Worm (Caenorhabditis elegans) whole organism, mixed stage, embryonic: ENCODE data around the gene vha-6.
A peak's percentile ranks its signal among the peaks of the same experiment; 100 is the strongest.

Experiments
- M03D4.4 ChIP-seq: sonication (generic microtip); optimal IDR thresholded peaks from 2 replicates; lab custom pipeline; 2017; ENCODE audit warnings: mild to moderate bottlenecking, missing genetic modification characterization, missing compliant biosample characterization
- bed-3 ChIP-seq: fragments of 200-800 bp; sonication (Bioruptor generic); optimal IDR thresholded peaks from 3 replicates; lab custom pipeline; 2018; ENCODE audit warnings: mild to moderate bottlenecking, missing genetic modification characterization, moderate library complexity, missing compliant biosample characterization
- blmp-1 ChIP-seq: fragments of 150-350 bp; optimal IDR thresholded peaks from 2 replicates; lab custom pipeline; 2014; ENCODE audit warnings: missing biosample characterization, missing genetic modification characterization
- ceh-39 ChIP-seq: fragments of 150-350 bp; optimal IDR thresholded peaks from 2 replicates; lab custom pipeline; 2014; ENCODE audit warnings: missing biosample characterization, missing genetic modification characterization
- ceh-43 ChIP-seq: fragments of 200-800 bp; sonication (Bioruptor generic); optimal IDR thresholded peaks from 2 replicates; lab custom pipeline; 2018; ENCODE audit warnings: mild to moderate bottlenecking, missing genetic modification characterization, moderate library complexity, missing compliant biosample characterization
- ceh-83 ChIP-seq: fragments of 200-800 bp; sonication (Bioruptor generic); optimal IDR thresholded peaks from 2 replicates; lab custom pipeline; 2018; ENCODE audit warnings: mild to moderate bottlenecking, missing genetic modification characterization, missing compliant biosample characterization
- ces-1 ChIP-seq: fragments of 150-350 bp; optimal IDR thresholded peaks from 2 replicates; lab custom pipeline; 2014; ENCODE audit warnings: missing biosample characterization, missing genetic modification reagents, missing genetic modification characterization
- cnd-1 ChIP-seq: fragments of 200-800 bp; sonication (Bioruptor generic); optimal IDR thresholded peaks from 2 replicates; lab custom pipeline; 2018; ENCODE audit warnings: mild to moderate bottlenecking, missing genetic modification characterization, missing compliant biosample characterization
- drap-1 ChIP-seq: fragments of 200-800 bp; sonication (Bioruptor generic); optimal IDR thresholded peaks from 3 replicates; lab custom pipeline; 2018; ENCODE audit warnings: mild to moderate bottlenecking, missing genetic modification characterization, missing compliant biosample characterization
- elt-1 ChIP-seq: sonication (generic microtip); optimal IDR thresholded peaks from 2 replicates; lab custom pipeline; 2017; ENCODE audit warnings: missing genetic modification characterization, mild to moderate bottlenecking, missing compliant biosample characterization, antibody characterized with exemption, moderate library complexity, borderline replicate concordance; ENCODE audit not compliant: insufficient read depth
- elt-3 ChIP-seq: fragments of 150-350 bp; optimal IDR thresholded peaks from 2 replicates; lab custom pipeline; 2014; ENCODE audit warnings: missing biosample characterization, missing genetic modification characterization
- flh-1 ChIP-seq: fragments of 200-800 bp; sonication (Bioruptor generic); optimal IDR thresholded peaks from 2 replicates; lab custom pipeline; 2018; ENCODE audit warnings: mild to moderate bottlenecking, missing genetic modification characterization, moderate library complexity, missing compliant biosample characterization
- ham-2 ChIP-seq: fragments of 200-800 bp; sonication (Bioruptor generic); optimal IDR thresholded peaks from 2 replicates; lab custom pipeline; 2018; ENCODE audit warnings: mild to moderate bottlenecking, missing genetic modification characterization, missing compliant biosample characterization
- hlh-1 ChIP-seq: fragments of 150-350 bp; optimal IDR thresholded peaks from 2 replicates; lab custom pipeline; 2014; ENCODE audit warnings: missing biosample characterization, missing genetic modification reagents, missing genetic modification characterization
- lin-13 ChIP-seq: fragments of 150-350 bp; optimal IDR thresholded peaks from 2 replicates; lab custom pipeline; 2014; ENCODE audit warnings: missing biosample characterization, missing genetic modification characterization
- lin-32 ChIP-seq: fragments of 200-800 bp; sonication (Bioruptor generic); optimal IDR thresholded peaks from 2 replicates; lab custom pipeline; 2018; ENCODE audit warnings: mild to moderate bottlenecking, missing genetic modification characterization, missing compliant biosample characterization
- lsy-2 ChIP-seq: fragments of 150-350 bp; optimal IDR thresholded peaks from 2 replicates; lab custom pipeline; 2014; ENCODE audit warnings: missing biosample characterization, missing genetic modification characterization
- mab-5 ChIP-seq: fragments of 150-350 bp; optimal IDR thresholded peaks from 2 replicates; lab custom pipeline; 2014; ENCODE audit warnings: missing biosample characterization, missing genetic modification characterization
- mep-1 ChIP-seq: fragments of 150-350 bp; optimal IDR thresholded peaks from 2 replicates; lab custom pipeline; 2017; ENCODE audit warnings: missing biosample characterization, missing genetic modification reagents, missing genetic modification characterization, inconsistent platforms
- mls-2 ChIP-seq: sonication (generic microtip); optimal IDR thresholded peaks from 2 replicates; lab custom pipeline; 2016; ENCODE audit warnings: mild to moderate bottlenecking, missing genetic modification characterization, moderate library complexity, missing compliant biosample characterization
- nhr-12 ChIP-seq: fragments of 150-350 bp; optimal IDR thresholded peaks from 2 replicates; lab custom pipeline; 2014; ENCODE audit warnings: missing biosample characterization, missing genetic modification characterization
- nhr-2 ChIP-seq: fragments of 150-350 bp; optimal IDR thresholded peaks from 2 replicates; lab custom pipeline; 2014; ENCODE audit warnings: missing biosample characterization, missing genetic modification characterization
- nhr-237 ChIP-seq: fragments of 150-350 bp; optimal IDR thresholded peaks from 2 replicates; lab custom pipeline; 2014; ENCODE audit warnings: missing biosample characterization, missing genetic modification characterization
- nhr-28 ChIP-seq: fragments of 150-350 bp; optimal IDR thresholded peaks from 2 replicates; lab custom pipeline; 2014; ENCODE audit warnings: missing biosample characterization, missing genetic modification characterization
- nhr-76 ChIP-seq: sonication (generic microtip); optimal IDR thresholded peaks from 2 replicates; lab custom pipeline; 2017; ENCODE audit warnings: missing biosample characterization, missing genetic modification characterization
- pha-4 ChIP-seq: fragments of 150-350 bp; optimal IDR thresholded peaks from 2 replicates; lab custom pipeline; 2018; ENCODE audit warnings: missing biosample characterization, missing genetic modification reagents, missing genetic modification characterization
- sem-2 ChIP-seq: fragments of 200-800 bp; sonication (Bioruptor generic); optimal IDR thresholded peaks from 2 replicates; lab custom pipeline; 2018; ENCODE audit warnings: mild to moderate bottlenecking, missing genetic modification characterization, missing compliant biosample characterization
- snpc-4 ChIP-seq: fragments of 150-350 bp; optimal IDR thresholded peaks from 2 replicates; lab custom pipeline; 2014; ENCODE audit warnings: missing biosample characterization, missing genetic modification characterization
- sptf-1 ChIP-seq: sonication (generic microtip); optimal IDR thresholded peaks from 2 replicates; lab custom pipeline; 2017; ENCODE audit warnings: mild to moderate bottlenecking, missing genetic modification characterization, moderate library complexity, missing compliant biosample characterization
- tbx-8 ChIP-seq: fragments of 200-800 bp; sonication (Bioruptor generic); optimal IDR thresholded peaks from 2 replicates; lab custom pipeline; 2018; ENCODE audit warnings: mild to moderate bottlenecking, missing genetic modification characterization, moderate library complexity, missing compliant biosample characterization
- unc-120 ChIP-seq: sonication (generic microtip); optimal IDR thresholded peaks from 2 replicates; lab custom pipeline; 2017; ENCODE audit warnings: missing genetic modification characterization, missing compliant biosample characterization; ENCODE audit not compliant: poor library complexity, severe bottlenecking
- unc-39 ChIP-seq: fragments of 150-350 bp; optimal IDR thresholded peaks from 2 replicates; lab custom pipeline; 2014; ENCODE audit warnings: missing biosample characterization, missing genetic modification characterization
- unc-62 ChIP-seq: fragments of 150-350 bp; optimal IDR thresholded peaks from 2 replicates; lab custom pipeline; 2014; ENCODE audit warnings: missing biosample characterization, missing genetic modification reagents, missing genetic modification characterization
- zip-8 ChIP-seq: fragments of 150-350 bp; optimal IDR thresholded peaks from 2 replicates; lab custom pipeline; 2014; ENCODE audit warnings: missing biosample characterization, missing genetic modification characterization
- ztf-11 ChIP-seq: fragments of 150-350 bp; optimal IDR thresholded peaks from 2 replicates; lab custom pipeline; 2014; ENCODE audit warnings: missing biosample characterization, missing genetic modification characterization

vha-6 gene

ce11 chrII:11479076-11479475 is 40.8 kb upstream of the vha-6 start, which contains the start of gene W02B12.12:
Gene W02B12.12, minus strand, starts transcription at chrII:11479176.
- no peak for TF ChIP-seq nhr-76 (tag; lab: Kevin White, UChicago)
- TF ChIP-seq mep-1 (tag; lab: Kevin White, UChicago): no peak
- no peak for TF ChIP-seq ceh-83 (GFP tag; lab: Kevin White, UChicago)
- TF ChIP-seq nhr-2: no peak
- no peak for TF ChIP-seq lin-32 (GFP tag; lab: Kevin White, UChicago)
- TF ChIP-seq elt-3 (tag; lab: Kevin White, UChicago): no peak
- no peak for TF ChIP-seq mab-5 (tag; lab: Kevin White, UChicago)
- TF ChIP-seq nhr-12 (tag; lab: Kevin White, UChicago): no peak
- no peak for TF ChIP-seq cnd-1 (tag; lab: Kevin White, UChicago)
- no peak for TF ChIP-seq nhr-237 (tag; lab: Kevin White, UChicago)
- TF ChIP-seq ceh-43: no peak
- no peak for TF ChIP-seq elt-1 (tag; lab: Kevin White, UChicago)
- no peak for TF ChIP-seq ham-2
- TF ChIP-seq ces-1 (GFP tag; lab: Kevin White, UChicago): no peak

ce11 chrII:11476410-11476809 is 38.2 kb upstream of the vha-6 start, which contains the start of gene W02B12.16:
Gene W02B12.16, minus strand, starts transcription at chrII:11476510.
- TF ChIP-seq blmp-1 (no peak), nhr-76 (tag; lab: Kevin White, UChicago) (no peak), sem-2 (GFP tag; lab: Kevin White, UChicago) (no peak), mep-1 (tag; lab: Kevin White, UChicago) (no peak), pha-4 (tag; lab: Kevin White, UChicago) (no peak), ztf-11 (tag; lab: Kevin White, UChicago) (no peak), bed-3 (GFP tag; lab: Kevin White, UChicago) (no peak), M03D4.4 (no peak), mab-5 (tag; lab: Kevin White, UChicago) (no peak), ces-1 (GFP tag; lab: Kevin White, UChicago) (no peak), lin-13 (tag; lab: Kevin White, UChicago) (no peak)

ce11 chrII:11473525-11474181 is 35.4 kb upstream of the vha-6 start, which contains the start of the genes metl-1 and W02B12.11:
Gene metl-1, minus strand, starts transcription at chrII:11473575.
Gene W02B12.11, plus strand, starts transcription at chrII:11473861.
- TF ChIP-seq sem-2 (GFP tag; lab: Kevin White, UChicago): no peak
- peak; percentile 19 for TF ChIP-seq bed-3 (GFP tag; lab: Kevin White, UChicago)
- peak; percentile 67 for TF ChIP-seq ceh-43
- peak; percentile 81 for TF ChIP-seq sptf-1 (tag; lab: Kevin White, UChicago)
- peak; percentile 34 for TF ChIP-seq unc-120
- peak; percentile 74 for TF ChIP-seq lsy-2 (tag; lab: Kevin White, UChicago)
- no peak for TF ChIP-seq tbx-8 (GFP tag; lab: Kevin White, UChicago)
- TF ChIP-seq mls-2 (tag; lab: Kevin White, UChicago): peak; percentile 53
- TF ChIP-seq ham-2: no peak
- TF ChIP-seq elt-1 (tag; lab: Kevin White, UChicago): no peak
- peak; percentile 89 for TF ChIP-seq mep-1 (tag; lab: Kevin White, UChicago)
- no peak for TF ChIP-seq nhr-28
- TF ChIP-seq unc-39: no peak
- no peak for TF ChIP-seq ceh-39
- no peak for TF ChIP-seq hlh-1
- no peak for TF ChIP-seq ceh-83 (GFP tag; lab: Kevin White, UChicago)
- peak; percentile 69 for TF ChIP-seq pha-4 (tag; lab: Kevin White, UChicago)
- no peak for TF ChIP-seq nhr-12 (tag; lab: Kevin White, UChicago)
- no peak for TF ChIP-seq blmp-1
- no peak for TF ChIP-seq mab-5 (tag; lab: Kevin White, UChicago)
- no peak for TF ChIP-seq unc-62 (GFP tag; lab: Kevin White, UChicago)
- peak; percentile 82 for TF ChIP-seq ces-1 (GFP tag; lab: Kevin White, UChicago)
- TF ChIP-seq snpc-4 (tag; lab: Kevin White, UChicago): no peak
- peak; percentile 5 for TF ChIP-seq nhr-237 (tag; lab: Kevin White, UChicago)
- no peak for TF ChIP-seq flh-1
- TF ChIP-seq lin-32 (GFP tag; lab: Kevin White, UChicago): no peak
- TF ChIP-seq zip-8 (tag; lab: Kevin White, UChicago): no peak
- TF ChIP-seq M03D4.4: peak; percentile 70
- no peak for TF ChIP-seq nhr-2
- peak; percentile 54 for TF ChIP-seq drap-1
- TF ChIP-seq nhr-76 (tag; lab: Kevin White, UChicago): no peak
- peak; percentile 80 for TF ChIP-seq lin-13 (tag; lab: Kevin White, UChicago)
- TF ChIP-seq cnd-1 (tag; lab: Kevin White, UChicago): peak; percentile 51
- TF ChIP-seq elt-3 (tag; lab: Kevin White, UChicago): no peak
- no peak for TF ChIP-seq ztf-11 (tag; lab: Kevin White, UChicago)
- TF ChIP-seq, all 35 proteins: peak for 14
